Worm (Caenorhabditis elegans) whole organism, L4 larva: ENCODE measurements around the gene Y102A11A.1.
"Not testable (repeated sequence)": the region's sequence is repeated elsewhere in the genome, so short reads cannot be mapped to it uniquely, and the experiment has no call there.

Experiments used
- hlh-30 ChIP-seq: sonication (generic microtip); optimal IDR thresholded peaks from 2 replicates; lab custom pipeline; 2017; ENCODE audit warnings: antibody characterized with exemption, mild to moderate bottlenecking, missing genetic modification characterization, missing compliant biosample characterization; ENCODE audit not compliant: insufficient read depth
- zfp-2 ChIP-seq: sonication (generic microtip); optimal IDR thresholded peaks from 2 replicates; lab custom pipeline; 2016; ENCODE audit warnings: mild to moderate bottlenecking, missing genetic modification characterization, missing compliant biosample characterization

DNA sequence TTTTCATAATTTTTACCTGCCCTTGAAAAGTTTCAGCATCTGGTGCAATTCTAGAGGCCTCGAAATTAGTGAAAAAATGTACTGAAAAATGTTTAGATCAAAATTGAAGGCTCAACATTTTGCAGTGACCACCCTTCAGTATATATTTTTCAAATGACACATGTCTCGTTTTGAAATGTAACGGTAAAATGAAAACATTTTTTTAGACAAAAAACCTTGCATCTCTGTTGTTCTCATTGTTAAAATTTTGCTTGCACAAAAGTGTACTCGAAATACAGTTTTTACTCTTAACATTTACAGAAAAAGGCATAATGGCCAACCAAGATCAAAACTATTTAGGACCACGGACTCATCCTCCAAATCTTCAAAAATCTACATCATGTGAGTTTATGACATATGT is 25.3 kb upstream of the Y102A11A.1 start, which contains the start of gene Y102A11A.2:
- TF ChIP-seq hlh-30 (tag; lab: Kevin White, UChicago); zfp-2: not testable (repeated sequence)
